Fruit fly (Drosophila melanogaster) whole organism, embryonic: ENCODE measurements around the gene scrib.
A peak's percentile ranks its signal among the peaks of the same experiment; 100 is the strongest.

Experiments used
- Asciz ChIP-seq: fragments of 200-800 bp; sonication (Bioruptor generic); optimal IDR thresholded peaks from 2 replicates; lab custom pipeline; 2017; ENCODE audit warnings: missing biosample characterization, mild to moderate bottlenecking, missing genetic modification characterization, missing genetic modification reagents
- Bgb ChIP-seq: fragments of 200-800 bp; sonication (Bioruptor generic); IDR thresholded peaks from 2 replicates; pipeline ENCODE4 v1.3.6; 2022; ENCODE audit warnings: missing biosample characterization, missing genetic modification characterization; ENCODE audit not compliant: partially characterized antibody
- CG10543 ChIP-seq: fragments of 200-800 bp; sonication (Bioruptor generic); optimal IDR thresholded peaks from 3 replicates; lab custom pipeline; 2017; ENCODE audit warnings: missing biosample characterization, mild to moderate bottlenecking, missing genetic modification characterization, moderate library complexity
- CG11695 ChIP-seq: fragments of 200-800 bp; sonication (Bioruptor generic); IDR thresholded peaks from 3 replicates; pipeline ENCODE4 v1.3.6; 2022; ENCODE audit warnings: missing biosample characterization, missing genetic modification characterization
- CG12769 ChIP-seq: fragments of 200-800 bp; sonication (Bioruptor generic); optimal IDR thresholded peaks from 2 replicates; lab custom pipeline; 2019; ENCODE audit warnings: missing biosample characterization, mild to moderate bottlenecking, missing genetic modification characterization, moderate library complexity
- CG13424 ChIP-seq: fragments of 200-800 bp; sonication (Bioruptor generic); optimal IDR thresholded peaks from 2 replicates; lab custom pipeline; 2019; ENCODE audit warnings: missing biosample characterization, mild to moderate bottlenecking, missing genetic modification characterization, moderate library complexity
- CG14667 ChIP-seq: fragments of 200-800 bp; sonication (Bioruptor generic); IDR thresholded peaks from 2 replicates; pipeline ENCODE4 v1.3.6; 2022; ENCODE audit warnings: missing biosample characterization, missing genetic modification characterization
- CG15011 ChIP-seq: fragments of 200-800 bp; sonication (Bioruptor generic); optimal IDR thresholded peaks from 3 replicates; lab custom pipeline; 2018; ENCODE audit warnings: missing biosample characterization, mild to moderate bottlenecking, missing genetic modification characterization
- CG15514 ChIP-seq: fragments of 200-800 bp; sonication (Bioruptor generic); optimal IDR thresholded peaks from 3 replicates; lab custom pipeline; 2017; ENCODE audit warnings: missing biosample characterization, missing genetic modification characterization, mild to moderate bottlenecking, moderate library complexity, missing genetic modification reagents
- CG17568 ChIP-seq: fragments of 200-800 bp; sonication (Bioruptor generic); optimal IDR thresholded peaks from 2 replicates; lab custom pipeline; 2018; ENCODE audit warnings: missing biosample characterization, mild to moderate bottlenecking, missing genetic modification characterization, moderate library complexity
- CG2129 ChIP-seq: fragments of 200-800 bp; sonication (Bioruptor generic); IDR thresholded peaks from 2 replicates; pipeline ENCODE4 v1.3.6; 2022; ENCODE audit warnings: missing biosample characterization, missing genetic modification characterization; ENCODE audit not compliant: partially characterized antibody
- CG2199 ChIP-seq: fragments of 200-800 bp; sonication (Bioruptor generic); IDR thresholded peaks from 3 replicates; pipeline ENCODE4 v1.3.6; 2022; ENCODE audit warnings: missing biosample characterization, missing genetic modification characterization
- CG31441 ChIP-seq: fragments of 200-800 bp; sonication (Bioruptor generic); IDR thresholded peaks from 2 replicates; pipeline ENCODE4 v1.3.6; 2022; ENCODE audit warnings: missing biosample characterization, missing genetic modification characterization
- CG3726 ChIP-seq: fragments of 200-800 bp; sonication (Bioruptor generic); IDR thresholded peaks from 3 replicates; pipeline ENCODE4, ENCODE4 v1.3.6; 2022; ENCODE audit warnings: missing biosample characterization, missing genetic modification characterization
- CG4820 ChIP-seq: fragments of 200-800 bp; sonication (Bioruptor generic); optimal IDR thresholded peaks from 3 replicates; lab custom pipeline; 2016; ENCODE audit warnings: missing biosample characterization, missing genetic modification characterization
- CG5180 ChIP-seq: fragments of 200-800 bp; sonication (Bioruptor generic); optimal IDR thresholded peaks from 3 replicates; lab custom pipeline; 2017; ENCODE audit warnings: missing biosample characterization, missing genetic modification characterization, mild to moderate bottlenecking, moderate library complexity, missing genetic modification reagents
- CG6765 ChIP-seq: fragments of 200-800 bp; sonication (Bioruptor generic); optimal IDR thresholded peaks from 3 replicates; lab custom pipeline; 2017; ENCODE audit warnings: missing biosample characterization, mild to moderate bottlenecking, missing genetic modification characterization
- CG8478 ChIP-seq: fragments of >200 bp; optimal IDR thresholded peaks from 2 replicates; lab custom pipeline; 2018
- CG9437 ChIP-seq: fragments of 200-800 bp; sonication (Bioruptor generic); optimal IDR thresholded peaks from 2 replicates; lab custom pipeline; 2018; ENCODE audit warnings: missing biosample characterization, mild to moderate bottlenecking, missing genetic modification characterization
- CG9817 ChIP-seq: fragments of 200-800 bp; sonication (Bioruptor generic); optimal IDR thresholded peaks from 2 replicates; lab custom pipeline; 2018; ENCODE audit warnings: missing biosample characterization, mild to moderate bottlenecking, missing genetic modification characterization, moderate library complexity
- CG9876 ChIP-seq: fragments of 200-800 bp; sonication (Bioruptor generic); optimal IDR thresholded peaks from 2 replicates; lab custom pipeline; 2016; ENCODE audit warnings: missing biosample characterization, missing genetic modification characterization
- Deaf1 ChIP-seq: fragments of 200-800 bp; optimal IDR thresholded peaks from 3 replicates; lab custom pipeline; 2019; ENCODE audit warnings: missing biosample characterization, mild to moderate bottlenecking, missing genetic modification characterization, moderate library complexity
- Elba2 ChIP-seq: fragments of 200-800 bp; sonication (Bioruptor generic); optimal IDR thresholded peaks from 3 replicates; lab custom pipeline; 2016; ENCODE audit warnings: missing biosample characterization, missing genetic modification characterization
- HmgZ ChIP-seq: fragments of 200-800 bp; sonication (Bioruptor generic); optimal IDR thresholded peaks from 2 replicates; lab custom pipeline; 2018; ENCODE audit warnings: missing biosample characterization, mild to moderate bottlenecking, missing genetic modification characterization
- Hr3 ChIP-seq: fragments of 200-800 bp; sonication (Bioruptor generic); optimal IDR thresholded peaks from 3 replicates; lab custom pipeline; 2016; ENCODE audit warnings: missing biosample characterization, missing genetic modification characterization
- Hr78 ChIP-seq, 2 experiments: fragments of 200-800 bp in 1 of 2; fragments of >200 bp in 1 of 2; sonication (Bioruptor generic) in 1 of 2; optimal IDR thresholded peaks; 2 replicates each; lab custom pipeline; 2017 to 2019; ENCODE audit warnings: missing biosample characterization in 2 of 2, missing genetic modification characterization in 2 of 2, mild to moderate bottlenecking in 1 of 2, moderate library complexity in 1 of 2
- NC2β ChIP-seq: fragments of 200-800 bp; sonication (Bioruptor generic); optimal IDR thresholded peaks from 2 replicates; lab custom pipeline; 2016; ENCODE audit warnings: missing biosample characterization, missing genetic modification characterization
- aop ChIP-seq: fragments of 200-800 bp; sonication (Bioruptor generic); IDR thresholded peaks from 2 replicates; pipeline ENCODE4 v1.3.6; 2022; ENCODE audit warnings: missing biosample characterization, missing genetic modification characterization
- ap ChIP-seq: fragments of 200-800 bp; sonication (Bioruptor generic); IDR thresholded peaks from 2 replicates; pipeline ENCODE4 v1.3.6; 2022; ENCODE audit warnings: missing biosample characterization, missing genetic modification characterization
- cad ChIP-seq: fragments of >200 bp; optimal IDR thresholded peaks from 2 replicates; lab custom pipeline; 2017; ENCODE audit warnings: missing biosample characterization, missing genetic modification characterization
- cg ChIP-seq: fragments of 200-800 bp; sonication (Bioruptor generic); optimal IDR thresholded peaks from 3 replicates; lab custom pipeline; 2019; ENCODE audit warnings: missing biosample characterization, mild to moderate bottlenecking, missing genetic modification characterization, moderate library complexity
- crol ChIP-seq: fragments of 200-800 bp; sonication (Bioruptor generic); IDR thresholded peaks from 2 replicates; pipeline ENCODE4 v1.3.6; 2022; ENCODE audit warnings: missing biosample characterization, missing genetic modification characterization
- da ChIP-seq: fragments of 200-800 bp; sonication (Bioruptor generic); optimal IDR thresholded peaks from 2 replicates; lab custom pipeline; 2016; ENCODE audit warnings: missing biosample characterization, missing genetic modification characterization
- dpn ChIP-seq, 2 experiments: fragments of 200-800 bp; sonication (Bioruptor generic); optimal IDR thresholded peaks; 3 replicates each; lab custom pipeline; 2016; ENCODE audit warnings: missing biosample characterization in 2 of 2, missing genetic modification characterization in 2 of 2
- ewg ChIP-seq: fragments of 200-800 bp; sonication (Bioruptor generic); optimal IDR thresholded peaks from 3 replicates; lab custom pipeline; 2017; ENCODE audit warnings: mild to moderate bottlenecking, missing biosample characterization, missing genetic modification reagents, missing genetic modification characterization
- exex ChIP-seq: fragments of 200-800 bp; sonication (Bioruptor generic); optimal IDR thresholded peaks from 4 replicates; lab custom pipeline; 2018; ENCODE audit warnings: missing biosample characterization, mild to moderate bottlenecking, missing genetic modification characterization, moderate library complexity
- fd3F ChIP-seq: fragments of 200-800 bp; sonication (Bioruptor generic); optimal IDR thresholded peaks from 2 replicates; lab custom pipeline; 2018; ENCODE audit warnings: missing biosample characterization, mild to moderate bottlenecking, missing genetic modification characterization, moderate library complexity
- gro ChIP-seq: fragments of 200-800 bp; sonication (Bioruptor generic); optimal IDR thresholded peaks from 2 replicates; lab custom pipeline; 2016; ENCODE audit warnings: missing biosample characterization, missing genetic modification characterization
- hth ChIP-seq: fragments of >200 bp; optimal IDR thresholded peaks from 2 replicates; lab custom pipeline; 2017; ENCODE audit warnings: inconsistent platforms
- jumu ChIP-seq: fragments of 200-800 bp; sonication (Bioruptor generic); optimal IDR thresholded peaks from 3 replicates; lab custom pipeline; 2016; ENCODE audit warnings: missing biosample characterization, missing genetic modification characterization
- luna ChIP-seq: fragments of 200-800 bp; sonication (Bioruptor generic); optimal IDR thresholded peaks from 2 replicates; lab custom pipeline; 2016; ENCODE audit warnings: missing biosample characterization, missing genetic modification characterization
- p53 ChIP-seq: fragments of 200-800 bp; sonication (Bioruptor generic); optimal IDR thresholded peaks from 2 replicates; lab custom pipeline; 2016; ENCODE audit warnings: missing biosample characterization, missing genetic modification characterization
- prd ChIP-seq, 3 experiments: fragments of >200 bp in 2 of 3; fragments of 200-800 bp in 1 of 3; sonication (Bioruptor generic) in 1 of 3; optimal IDR thresholded peaks in 2 of 3; IDR thresholded peaks in 1 of 3; 2 replicates in 2 of 3; 3 replicates in 1 of 3; pipeline versions ENCODE4 v1.3.6 to Lab custom; 2017 to 2022; ENCODE audit warnings: missing biosample characterization in 1 of 3, missing genetic modification characterization in 1 of 3
- tna ChIP-seq: fragments of 200-800 bp; sonication (Bioruptor generic); IDR thresholded peaks from 2 replicates; pipeline ENCODE4 v1.3.6; 2022; ENCODE audit warnings: missing biosample characterization, missing genetic modification characterization; ENCODE audit not compliant: partially characterized antibody
- twi ChIP-seq: fragments of 200-800 bp; optimal IDR thresholded peaks from 2 replicates; lab custom pipeline; 2019; ENCODE audit warnings: missing biosample characterization, mild to moderate bottlenecking, missing genetic modification characterization, moderate library complexity
- unc-4 ChIP-seq: fragments of 200-800 bp; sonication (Bioruptor generic); IDR thresholded peaks from 2 replicates; pipeline ENCODE4 v1.3.6; 2022; ENCODE audit warnings: missing biosample characterization, missing genetic modification characterization; ENCODE audit not compliant: partially characterized antibody
- zen ChIP-seq: fragments of 200-800 bp; sonication (Bioruptor generic); optimal IDR thresholded peaks from 3 replicates; lab custom pipeline; 2018; ENCODE audit warnings: missing biosample characterization, mild to moderate bottlenecking, missing genetic modification characterization, moderate library complexity
- zfh1 ChIP-seq: fragments of 200-800 bp; sonication (Bioruptor generic); IDR thresholded peaks from 3 replicates; pipeline ENCODE4 v1.3.6; 2022; ENCODE audit warnings: missing biosample characterization, missing genetic modification characterization

The scrib gene

dm6 chr3R:26552217-26552616 is 16.1 kb downstream of the scrib start (continued):
- TF ChIP-seq ap, result no peak
- TF ChIP-seq tna, result no peak
- TF ChIP-seq HmgZ, result no peak
- no peak for TF ChIP-seq aop
- peak; percentile 7 for TF ChIP-seq da (GFP tag; lab: Kevin White, UChicago)
- TF ChIP-seq fd3F (GFP tag; lab: Kevin White, UChicago), result no peak
- peak in 1 of 2 experiments; percentile 89 for TF ChIP-seq Hr78 (GFP tag; optimal IDR thresholded peaks at IDR 0.05; lab: Kevin White, UChicago)
- no peak for TF ChIP-seq exex
- TF ChIP-seq CG9817 (tag; lab: Kevin White, UChicago), result no peak
- no peak for TF ChIP-seq zen (tag; lab: Kevin White, UChicago)
- TF ChIP-seq CG11695 (GFP tag; lab: Robert Waterston, UW), result no peak
- no peak for TF ChIP-seq dpn (GFP tag; optimal IDR thresholded peaks at IDR 0.05; lab: Kevin White, UChicago)
- TF ChIP-seq zfh1 (GFP tag; lab: Robert Waterston, UW), result 0 out of 3 replicates have a peak, but pooled peaks have one; percentile 14
- TF ChIP-seq unc-4 (GFP tag; lab: Robert Waterston, UW), result no peak
- TF ChIP-seq gro, result no peak
- TF ChIP-seq CG2199, result peak; percentile 80; the same call in 1 of the 3 replicates
- TF ChIP-seq CG10543, result peak; percentile 26

dm6 chr3R:26553344-26553743 is 17.2 kb downstream of the scrib start:
- peak; percentile 59 for TF ChIP-seq Deaf1 (tag; lab: Kevin White, UChicago)
- no peak for TF ChIP-seq ap
- peak; percentile 46 for TF ChIP-seq CG8478 (lab: Kevin White, UChicago)
- TF ChIP-seq CG3726 (GFP tag; lab: Robert Waterston, UW), result 0 out of 3 replicates have a peak, but pooled peaks have one; percentile 43
- peak; percentile 41; the same call in 1 of the 2 replicates for TF ChIP-seq Bgb (GFP tag; lab: Robert Waterston, UW)
- peak; percentile 47 for TF ChIP-seq twi
- TF ChIP-seq prd (optimal IDR thresholded peaks at IDR 0.05; lab: Kevin White, UChicago), result no peak
- TF ChIP-seq prd (GFP tag; IDR thresholded peaks at IDR 0.05; lab: Robert Waterston, UW), result no peak
- TF ChIP-seq CG17568 (GFP tag; lab: Kevin White, UChicago), result no peak
- TF ChIP-seq CG5180 (GFP tag; lab: Kevin White, UChicago), result peak; percentile 95
- TF ChIP-seq p53 (GFP tag; lab: Kevin White, UChicago), result no peak

- TF ChIP-seq CG15514 (GFP tag; lab: Kevin White, UChicago), result peak; percentile 53
- TF ChIP-seq Elba2, result no peak
- no peak for TF ChIP-seq NC2β
- no peak for TF ChIP-seq CG31441 (GFP tag; lab: Robert Waterston, UW)
- TF ChIP-seq CG4820 (GFP tag; lab: Kevin White, UChicago), result no peak
- no peak for TF ChIP-seq CG13424 (tag; lab: Kevin White, UChicago)
- no peak for TF ChIP-seq da (GFP tag; lab: Kevin White, UChicago)
- no peak for TF ChIP-seq cad (GFP tag; lab: Kevin White, UChicago)
- TF ChIP-seq CG6765, result peak; percentile 53
- peak; percentile 45 for TF ChIP-seq CG12769 (tag; lab: Kevin White, UChicago)
- TF ChIP-seq CG2129, result no peak
- no peak for TF ChIP-seq CG9876 (GFP tag; lab: Kevin White, UChicago)
- TF ChIP-seq luna, result no peak
- TF ChIP-seq CG9437, result no peak
- peak; percentile 4 for TF ChIP-seq CG15011 (GFP tag; lab: Kevin White, UChicago)
- no peak for TF ChIP-seq CG14667 (GFP tag; lab: Robert Waterston, UW)
- no peak for TF ChIP-seq Asciz
- no peak for TF ChIP-seq ewg
- no peak for TF ChIP-seq hth (lab: Kevin White, UChicago)
- no peak for TF ChIP-seq jumu (GFP tag; lab: Kevin White, UChicago)
- no peak for TF ChIP-seq cg (GFP tag; lab: Kevin White, UChicago)
- TF ChIP-seq crol (GFP tag; lab: Robert Waterston, UW), result peak; percentile 53
- TF ChIP-seq Hr3 (GFP tag; lab: Kevin White, UChicago), result no peak
These were observed 19.6 kb downstream of the scrib start for dm6 chr3R:26555642-26556278.
